Fruit fly (Drosophila melanogaster) whole organism, pupa: Measurements from ENCODE around the gene Rbp6.

Experiments
- CG10348 ChIP-seq: fragments of 200-800 bp; sonication (Bioruptor generic); IDR thresholded peaks from 2 replicates; pipeline ENCODE4 v1.3.6; 2022; ENCODE audit warnings: missing biosample characterization, missing genetic modification characterization
- CG32121 ChIP-seq: fragments of 200-800 bp; sonication (Bioruptor generic); IDR thresholded peaks from 2 replicates; pipeline ENCODE4 v1.3.6; 2022; ENCODE audit warnings: missing biosample characterization, missing genetic modification characterization
- CG8159 ChIP-seq: fragments of 200-800 bp; sonication (Bioruptor generic); optimal IDR thresholded peaks from 3 replicates; lab custom pipeline; 2018; ENCODE audit warnings: missing biosample characterization, mild to moderate bottlenecking, missing genetic modification characterization, moderate library complexity
- CG8301 ChIP-seq: fragments of 200-800 bp; sonication (Bioruptor generic); optimal IDR thresholded peaks from 2 replicates; lab custom pipeline; 2018; ENCODE audit warnings: missing biosample characterization, mild to moderate bottlenecking, missing genetic modification characterization
- CG9948 ChIP-seq: fragments of 200-800 bp; sonication (Bioruptor generic); optimal IDR thresholded peaks from 2 replicates; lab custom pipeline; 2018; ENCODE audit warnings: missing biosample characterization, mild to moderate bottlenecking, missing genetic modification characterization, moderate library complexity
- D1 ChIP-seq: fragments of 200-800 bp; sonication (Bioruptor generic); optimal IDR thresholded peaks from 2 replicates; lab custom pipeline; 2018; ENCODE audit warnings: missing biosample characterization, mild to moderate bottlenecking, missing genetic modification characterization, moderate library complexity
- Pif1B ChIP-seq: fragments of 200-800 bp; sonication (Bioruptor generic); optimal IDR thresholded peaks from 3 replicates; lab custom pipeline; 2016; ENCODE audit warnings: missing biosample characterization, missing genetic modification characterization
- gl ChIP-seq: fragments of 200-800 bp; sonication (Bioruptor generic); optimal IDR thresholded peaks from 2 replicates; lab custom pipeline; 2018; ENCODE audit warnings: missing biosample characterization, mild to moderate bottlenecking, missing genetic modification characterization

dm6 chr3L:17050661-17051452 is 187.2 kb downstream of the Rbp6 start:
- no peak for TF ChIP-seq D1 (tag; lab: Kevin White, UChicago)
- no peak for TF ChIP-seq CG8159 (tag; lab: Kevin White, UChicago)
- TF ChIP-seq CG8301 (tag; lab: Kevin White, UChicago): no peak
- no peak for TF ChIP-seq CG10348 (GFP tag; lab: Robert Waterston, UW)
- TF ChIP-seq Pif1B: no peak
- no peak for TF ChIP-seq CG32121 (GFP tag; lab: Robert Waterston, UW)
- TF ChIP-seq gl: no peak
- TF ChIP-seq CG9948 (tag; lab: Kevin White, UChicago): no peak
